Worm (Caenorhabditis elegans): ENCODE data around the gene K09H11.6.

K09H11.6 gene

ce11 chrV:5704467-5704866, 31.5 kb downstream of the K09H11.6 start (continued):
- TF ChIP-seq lin-14 (GFP tag; optimal IDR thresholded peaks at IDR 0.05) (no peak), fos-1 (tag; optimal IDR thresholded peaks at IDR 0.05) (peak; percentile 11), nhr-71 (tag; optimal IDR thresholded peaks at IDR 0.05) (peak; percentile 66), nhr-237 (tag; optimal IDR thresholded peaks at IDR 0.05) (no peak), mep-1 (tag; optimal IDR thresholded peaks at IDR 0.05) (no peak), skn-1 (tag; optimal IDR thresholded peaks at IDR 0.05) (no peak), fkh-4 (tag; optimal IDR thresholded peaks at IDR 0.05; ENCODE audit: borderline replicate concordance) (no peak), xbp-1 (tag; optimal IDR thresholded peaks at IDR 0.05) (no peak), lin-15B (tag; optimal IDR thresholded peaks at IDR 0.05) (no peak), pax-3 (tag; optimal IDR thresholded peaks at IDR 0.05) (peak; percentile 73), nhr-85 (tag) (no peak), unc-86 (tag; optimal IDR thresholded peaks at IDR 0.05) (no peak), ceh-90 (tag; optimal IDR thresholded peaks at IDR 0.05) (no peak), efl-3 (GFP tag; optimal IDR thresholded peaks at IDR 0.05) (no peak), nhr-77 (tag; optimal IDR thresholded peaks at IDR 0.05) (no peak), ceh-88 (GFP tag; IDR thresholded peaks at IDR 0.05) (no peak), nhr-84 (tag; optimal IDR thresholded peaks at IDR 0.05) (no peak), snu-23 (GFP tag; optimal IDR thresholded peaks at IDR 0.05) (no peak), C04F5.9 (tag; optimal IDR thresholded peaks at IDR 0.05) (no peak), nhr-12 (tag; optimal IDR thresholded peaks at IDR 0.05) (no peak), efl-1 (optimal IDR thresholded peaks at IDR 0.05) (no peak), efl-1 (GFP tag; optimal IDR thresholded peaks at IDR 0.05 in 1 of 2) (no peak), Y116A8C.19 (tag; optimal IDR thresholded peaks at IDR 0.05; ENCODE audit: borderline replicate concordance) (no peak), fkh-8 (tag; optimal IDR thresholded peaks at IDR 0.05) (peak; percentile 85)

- TF ChIP-seq pqm-1 (tag; optimal IDR thresholded peaks at IDR 0.05) (no peak), lin-14 (GFP tag; optimal IDR thresholded peaks at IDR 0.05) (peak; percentile 61), dsc-1 (tag; optimal IDR thresholded peaks at IDR 0.05) (no peak), unc-30 (tag; optimal IDR thresholded peaks at IDR 0.05) (no peak), fos-1 (tag; optimal IDR thresholded peaks at IDR 0.05) (no peak), efl-1 (optimal IDR thresholded peaks at IDR 0.05) (no peak), efl-1 (GFP tag; optimal IDR thresholded peaks at IDR 0.05 in 1 of 2) (peak in 1 of 2 experiments; percentile 69), nhr-90 (tag; optimal IDR thresholded peaks at IDR 0.05; ENCODE audit: poor library complexity) (peak; percentile 36), isw-1 (GFP tag; IDR thresholded peaks at IDR 0.05) (no peak), hlh-17 (GFP tag; optimal IDR thresholded peaks at IDR 0.05; ENCODE audit: borderline replicate concordance) (no peak), elt-3 (tag; optimal IDR thresholded peaks at IDR 0.05) (peak in 3 of 6 experiments; percentile 39 to 84 (median 62)), lin-35 (GFP tag; optimal IDR thresholded peaks at IDR 0.05) (no peak), irx-1 (tag; optimal IDR thresholded peaks at IDR 0.05) (no peak), nhr-71 (tag; optimal IDR thresholded peaks at IDR 0.05) (peak; percentile 28), C16A3.4 (tag; optimal IDR thresholded peaks at IDR 0.05) (no peak), unc-86 (tag; optimal IDR thresholded peaks at IDR 0.05) (no peak), blmp-1 (tag; optimal IDR thresholded peaks at IDR 0.05) (peak; percentile 84), nhr-47 (tag; optimal IDR thresholded peaks at IDR 0.05) (peak; percentile 38), aha-1 (tag; optimal IDR thresholded peaks at IDR 0.05) (no peak), ztf-4 (tag; optimal IDR thresholded peaks at IDR 0.05) (peak; percentile 8), lsy-2 (tag; optimal IDR thresholded peaks at IDR 0.05) (peak; percentile 13 to 36), nhr-20 (tag; optimal IDR thresholded peaks at IDR 0.05) (peak; percentile 47), ama-1 (optimal IDR thresholded peaks at IDR 0.05) (peak; percentile 77), fkh-8 (tag; optimal IDR thresholded peaks at IDR 0.05) (no peak), mab-9 (GFP tag; IDR thresholded peaks at IDR 0.05) (no peak), hlh-4 (tag; optimal IDR thresholded peaks at IDR 0.05) (no peak), elt-2 (tag; optimal IDR thresholded peaks at IDR 0.05) (no peak), nhr-19 (GFP tag; conservative IDR thresholded peaks at IDR 0.05) (peak; percentile 11), fkh-4 (tag; optimal IDR thresholded peaks at IDR 0.05; ENCODE audit: borderline replicate concordance) (no peak), ztf-11 (tag; optimal IDR thresholded peaks at IDR 0.05) (no peak), pax-3 (tag; optimal IDR thresholded peaks at IDR 0.05) (no peak)
These were observed 34.9 kb downstream of the K09H11.6 start for ce11 chrV:5701106-5701505.

Data from whole organism, L1 larva.